Worm (Caenorhabditis elegans) whole organism, L4/young adult: ENCODE data around the gene srh-87.
"Not testable (repeated sequence)": the region's sequence is repeated elsewhere in the genome, so short reads cannot be mapped to it uniquely, and the experiment has no call there.

Experiments used
- W03F9.2 ChIP-seq: fragments of 150-350 bp; optimal IDR thresholded peaks from 2 replicates; lab custom pipeline; 2014; ENCODE audit warnings: missing biosample characterization, missing genetic modification characterization
- dao-5 ChIP-seq: sonication (generic microtip); optimal IDR thresholded peaks from 2 replicates; lab custom pipeline; 2016; ENCODE audit warnings: missing genotype, missing genetic modification characterization, moderate library complexity, missing compliant biosample characterization
- him-1 ChIP-seq: sonication (generic microtip); optimal IDR thresholded peaks from 2 replicates; lab custom pipeline; 2016; ENCODE audit warnings: missing genotype, missing genetic modification reagents, missing genetic modification characterization, missing compliant biosample characterization

srh-87 gene

ce11 chrV:2945602-2946001 lies at the start of gene srh-87:
srh-87 (minus strand) TSS chrV:2945702.
- TF ChIP-seq W03F9.2 (tag; lab: Kevin White, UChicago), result no peak
- no peak for TF ChIP-seq dao-5 (tag; lab: Kevin White, UChicago)
- no peak for TF ChIP-seq him-1 (tag; lab: Kevin White, UChicago)

ce11 chrV:2993816-2994215 lies 48.3 kb upstream of the srh-87 start, which contains the start of gene srw-115:
srw-115 (minus strand) TSS chrV:2993916.
- TF ChIP-seq dao-5 (tag; lab: Kevin White, UChicago) (no peak), him-1 (tag; lab: Kevin White, UChicago) (no peak), W03F9.2 (tag; lab: Kevin White, UChicago) (no peak)

ce11 chrV:2992060-2992459 lies 46.6 kb upstream of the srh-87 start:
- no peak for TF ChIP-seq W03F9.2 (tag; lab: Kevin White, UChicago)

ce11 chrV:2991485-2991884 lies 46.0 kb upstream of the srh-87 start, which contains the start of gene srw-121:
srw-121 (minus strand) TSS chrV:2991585.
- TF ChIP-seq dao-5 (tag; lab: Kevin White, UChicago) (no peak), him-1 (tag; lab: Kevin White, UChicago) (no peak), W03F9.2 (tag; lab: Kevin White, UChicago) (no peak)

- no peak for TF ChIP-seq dao-5 (tag; lab: Kevin White, UChicago)
- no peak for TF ChIP-seq W03F9.2 (tag; lab: Kevin White, UChicago)
- no peak for TF ChIP-seq him-1 (tag; lab: Kevin White, UChicago)
Observed at ce11 chrV:2987407-2987806, 41.9 kb upstream of the srh-87 start, which contains the start of gene srh-85. srh-85 (minus strand) TSS chrV:2987507.

- TF ChIP-seq W03F9.2 (tag; lab: Kevin White, UChicago) (no peak), him-1 (tag; lab: Kevin White, UChicago) (no peak), dao-5 (tag; lab: Kevin White, UChicago) (no peak)
Observed at ce11 chrV:2985309-2985708, 39.8 kb upstream of the srh-87 start, which contains the start of gene srw-139. srw-139 (minus strand) TSS chrV:2985409.

ce11 chrV:2983351-2983750 lies 37.8 kb upstream of the srh-87 start, which contains the start of gene srw-117:
srw-117 (minus strand) TSS chrV:2983451.
- TF ChIP-seq him-1 (tag; lab: Kevin White, UChicago) (no peak), dao-5 (tag; lab: Kevin White, UChicago) (no peak), W03F9.2 (tag; lab: Kevin White, UChicago) (no peak)

- TF ChIP-seq him-1 (tag; lab: Kevin White, UChicago) (no peak), W03F9.2 (tag; lab: Kevin White, UChicago) (no peak), dao-5 (tag; lab: Kevin White, UChicago) (no peak)
Observed at ce11 chrV:2979978-2980377, 34.5 kb upstream of the srh-87 start, which contains the start of gene srw-118. srw-118 (minus strand) TSS chrV:2980078.

ce11 chrV:2976287-2976686 lies 30.8 kb upstream of the srh-87 start, which contains the start of gene srw-124:
srw-124 (plus strand) TSS chrV:2976587.
- TF ChIP-seq W03F9.2 (tag; lab: Kevin White, UChicago), result no peak
- TF ChIP-seq dao-5 (tag; lab: Kevin White, UChicago), result no peak
- TF ChIP-seq him-1 (tag; lab: Kevin White, UChicago), result no peak

ce11 chrV:2975285-2975684 lies 29.8 kb upstream of the srh-87 start, which contains the start of gene srw-123:
srw-123 (minus strand) TSS chrV:2975385.
- TF ChIP-seq dao-5, him-1, W03F9.2 (tag; lab: Kevin White, UChicago): not testable (repeated sequence)

ce11 chrV:2971307-2971999 lies 26.0 kb upstream of the srh-87 start, which contains the start of gene srw-129:
srw-129 (plus strand) TSS chrV:2971949.
- TF ChIP-seq dao-5 (tag; lab: Kevin White, UChicago) (no peak), W03F9.2 (tag; lab: Kevin White, UChicago) (no peak), him-1 (tag; lab: Kevin White, UChicago) (no peak)

ce11 chrV:2964786-2965185 lies 19.3 kb upstream of the srh-87 start, which contains the start of gene srh-88:
srh-88 (minus strand) TSS chrV:2964886.
- TF ChIP-seq dao-5 (tag; lab: Kevin White, UChicago) (no peak), him-1 (tag; lab: Kevin White, UChicago) (no peak), W03F9.2 (tag; lab: Kevin White, UChicago) (no peak)

- no peak for TF ChIP-seq dao-5 (tag; lab: Kevin White, UChicago)
- no peak for TF ChIP-seq W03F9.2 (tag; lab: Kevin White, UChicago)
- no peak for TF ChIP-seq him-1 (tag; lab: Kevin White, UChicago)
Observed at ce11 chrV:2962960-2963359, 17.5 kb upstream of the srh-87 start, which contains the start of gene srw-138. srw-138 (minus strand) TSS chrV:2963060.
